Worm (Caenorhabditis elegans) whole organism, early embryonic: ENCODE data around the gene F54H12.5.
"Not testable (repeated sequence)": the region's sequence is repeated elsewhere in the genome, so short reads cannot be mapped to it uniquely, and the experiment has no call there.

ENCODE experiments used
- B0310.2 ChIP-seq: sonication (generic microtip); optimal IDR thresholded peaks from 2 replicates; lab custom pipeline; 2016; ENCODE audit warnings: mild to moderate bottlenecking, missing genetic modification characterization, missing compliant biosample characterization
- F13C5.2 ChIP-seq: sonication (generic microtip); optimal IDR thresholded peaks from 2 replicates; lab custom pipeline; 2017; ENCODE audit warnings: mild to moderate bottlenecking, missing genetic modification characterization, inconsistent platforms, missing compliant biosample characterization
- aly-1 ChIP-seq: sonication (generic microtip); optimal IDR thresholded peaks from 2 replicates; lab custom pipeline; 2016; ENCODE audit warnings: missing genetic modification characterization, missing compliant biosample characterization
- ama-1 ChIP-seq: fragments of 150-350 bp; optimal IDR thresholded peaks from 2 replicates; lab custom pipeline; 2014
- ceh-13 ChIP-seq: fragments of 200-800 bp; sonication (Bioruptor generic); optimal IDR thresholded peaks from 2 replicates; lab custom pipeline; 2018; ENCODE audit warnings: mild to moderate bottlenecking, missing genetic modification characterization, missing compliant biosample characterization
- ceh-36 ChIP-seq: sonication (generic microtip); optimal IDR thresholded peaks from 2 replicates; lab custom pipeline; 2016; ENCODE audit warnings: missing genetic modification characterization, inconsistent platforms, missing compliant biosample characterization
- ets-7 ChIP-seq: sonication (generic microtip); optimal IDR thresholded peaks from 2 replicates; lab custom pipeline; 2016; ENCODE audit warnings: missing genotype, missing genetic modification characterization, missing compliant biosample characterization
- flt-1 ChIP-seq: fragments of 200-800 bp; sonication (Bioruptor generic); IDR thresholded peaks from 2 replicates; pipeline ENCODE4 v1.3.6; 2022; ENCODE audit warnings: missing genetic modification characterization, missing compliant biosample characterization
- hmbx-1 ChIP-seq: sonication (generic microtip); optimal IDR thresholded peaks from 2 replicates; lab custom pipeline; 2016; ENCODE audit warnings: mild to moderate bottlenecking, missing genetic modification characterization, missing compliant biosample characterization
- hmg-4 ChIP-seq: fragments of 200-800 bp; sonication (Bioruptor generic); optimal IDR thresholded peaks from 2 replicates; lab custom pipeline; 2018; ENCODE audit warnings: mild to moderate bottlenecking, missing genetic modification characterization, missing compliant biosample characterization
- hnd-1 ChIP-seq: sonication (generic microtip); optimal IDR thresholded peaks from 2 replicates; lab custom pipeline; 2016; ENCODE audit warnings: missing genetic modification characterization, missing compliant biosample characterization
- pes-1 ChIP-seq: fragments of 200-800 bp; sonication (Bioruptor generic); IDR thresholded peaks from 2 replicates; pipeline ENCODE4 v1.3.6; 2022; ENCODE audit warnings: missing genetic modification reagents, missing genetic modification characterization, missing compliant biosample characterization
- scrt-1 ChIP-seq: fragments of 200-800 bp; sonication (Bioruptor generic); IDR thresholded peaks from 2 replicates; pipeline ENCODE4 v1.3.6; 2022; ENCODE audit warnings: missing genetic modification characterization, missing compliant biosample characterization
- sea-1 ChIP-seq: fragments of 200-800 bp; sonication (Bioruptor generic); conservative IDR thresholded peaks from 2 replicates; pipeline ENCODE4 v1.3.6; 2022; ENCODE audit warnings: missing genetic modification characterization, missing compliant biosample characterization
- tbx-11 ChIP-seq: fragments of 200-800 bp; sonication (Bioruptor generic); IDR thresholded peaks from 2 replicates; pipeline ENCODE4 v1.3.6; 2022; ENCODE audit warnings: missing genetic modification characterization, missing compliant biosample characterization
- tbx-37 ChIP-seq: fragments of 200-800 bp; sonication (Bioruptor generic); conservative IDR thresholded peaks from 2 replicates; pipeline ENCODE4 v1.3.6; 2022; ENCODE audit warnings: missing genetic modification reagents, missing genetic modification characterization, missing compliant biosample characterization
- tra-4 ChIP-seq: sonication (generic microtip); optimal IDR thresholded peaks from 2 replicates; lab custom pipeline; 2017; ENCODE audit warnings: missing genetic modification characterization, missing compliant biosample characterization

Gene F54H12.5

DNA sequence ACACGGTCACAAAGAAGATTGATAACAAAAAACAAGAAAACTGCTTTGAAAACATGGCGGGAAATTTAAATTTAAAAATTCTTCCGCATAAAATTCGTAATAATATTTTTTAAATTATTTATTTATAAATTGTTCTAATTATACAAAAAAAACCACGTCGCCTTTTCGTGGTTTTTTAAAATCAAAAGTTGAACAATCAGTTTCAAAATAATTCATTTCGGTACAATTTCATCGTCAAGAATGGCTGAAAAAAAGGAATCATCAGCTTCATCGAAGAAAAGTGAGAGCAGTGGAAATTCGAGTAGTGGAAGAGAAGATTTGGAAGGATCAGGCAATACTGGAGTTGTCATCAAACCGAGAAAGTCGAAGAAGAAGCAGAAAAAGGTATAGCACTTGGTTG is 2.8 kb downstream of the F54H12.5 start, which contains the start of the genes F54H12.8 and F54H12.7:
Gene F54H12.8, minus strand, starts transcription at position 101 of the 400 bp plus-strand sequence.
Gene F54H12.7, plus strand, starts transcription at position 229 of the 400 bp plus-strand sequence.
- TF ChIP-seq ceh-36 (no peak), B0310.2 (tag; lab: Kevin White, UChicago) (no peak), sea-1 (GFP tag; lab: Robert Waterston, UW) (no peak), pes-1 (no peak), tra-4 (no peak)

DNA sequence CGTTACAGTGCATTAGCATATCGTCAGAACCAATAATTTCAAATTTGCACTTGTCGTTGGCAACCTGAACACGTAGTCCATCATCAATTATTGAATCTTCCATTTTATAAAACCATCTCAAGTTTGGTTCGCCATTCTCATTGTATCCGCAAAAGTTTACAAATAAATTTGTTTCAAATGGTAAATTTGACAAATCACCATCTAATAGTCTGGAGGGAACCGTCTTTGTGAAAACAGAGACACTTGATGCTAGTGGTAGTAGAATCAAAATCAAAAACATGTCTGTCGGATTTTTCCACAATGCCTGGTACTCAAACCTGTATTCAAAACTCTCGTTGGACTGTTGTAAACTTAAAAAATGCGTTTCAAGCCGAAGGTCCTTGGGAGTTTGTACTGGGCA is 7.7 kb downstream of the F54H12.5 start, which contains the start of gene F54H12.2:
Gene F54H12.2, plus strand, starts transcription at position 301 of the 400 bp plus-strand sequence.
- TF ChIP-seq ceh-36; tbx-11 (GFP tag; lab: Robert Waterston, UW); hmbx-1: not testable (repeated sequence)

ce11 chrIII:7962641-7963040 is 9.3 kb downstream of the F54H12.5 start, which contains the start of gene F54H12.4:
TSS of gene F54H12.4 (minus strand) at chrIII:7962741.
- TF ChIP-seq flt-1 (GFP tag; lab: Robert Waterston, UW); ets-7 (tag; lab: Kevin White, UChicago); aly-1 (tag; lab: Kevin White, UChicago): not testable (repeated sequence)

- not testable (repeated sequence) for TF ChIP-seq flt-1 (GFP tag; lab: Robert Waterston, UW); hmbx-1; F13C5.2
Measured at ce11 chrIII:7958922-7959609, 12.9 kb downstream of the F54H12.5 start, which contains the start of gene F54H12.10. TSS of gene F54H12.10 (minus strand) at chrIII:7958972.

ce11 chrIII:7958085-7958484 is 13.9 kb downstream of the F54H12.5 start, which contains the start of gene C29E4.11:
TSS of gene C29E4.11 (minus strand) at chrIII:7958114.
- TF ChIP-seq scrt-1 (GFP tag; lab: Robert Waterston, UW) (no peak), sea-1 (GFP tag; lab: Robert Waterston, UW) (no peak), F13C5.2 (no peak), B0310.2 (tag; lab: Kevin White, UChicago) (no peak), aly-1 (tag; lab: Kevin White, UChicago) (no peak), hmbx-1 (no peak), ama-1 (lab: Kevin White, UChicago) (no peak), ets-7 (tag; lab: Kevin White, UChicago) (no peak), pes-1 (no peak), tbx-11 (GFP tag; lab: Robert Waterston, UW) (no peak), tbx-37 (no peak), ceh-13 (GFP tag; lab: Kevin White, UChicago) (no peak), hmg-4 (no peak), tra-4 (no peak), flt-1 (GFP tag; lab: Robert Waterston, UW) (no peak), hnd-1 (tag; lab: Kevin White, UChicago) (no peak), ceh-36 (no peak)

DNA sequence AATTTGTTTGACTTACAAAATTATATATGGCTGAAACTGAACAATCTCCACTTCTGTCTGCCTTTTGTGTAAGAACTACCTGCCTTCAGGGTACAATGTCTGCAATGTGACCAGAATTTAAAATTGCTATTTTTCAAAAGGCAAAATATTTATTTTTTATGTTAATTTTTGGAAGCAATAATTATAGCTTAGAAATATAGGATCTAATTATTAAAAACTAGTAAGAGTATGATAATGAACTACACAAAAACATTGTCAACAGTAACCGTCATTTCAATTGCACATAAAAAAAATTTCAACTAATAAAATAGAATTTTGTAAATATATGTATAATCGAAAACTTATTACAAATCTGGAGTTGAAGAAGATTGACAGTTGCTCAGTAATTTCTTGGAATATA is 15.0 kb downstream of the F54H12.5 start, which contains the start of gene C29E4.9:
Gene C29E4.9, minus strand, starts transcription at position 101 of the 400 bp plus-strand sequence.
- TF ChIP-seq hmg-4 (no peak), tbx-37 (no peak), hnd-1 (tag; lab: Kevin White, UChicago) (no peak), ets-7 (tag; lab: Kevin White, UChicago) (no peak), F13C5.2 (no peak)

- no peak for TF ChIP-seq sea-1 (GFP tag; lab: Robert Waterston, UW)
- TF ChIP-seq aly-1 (tag; lab: Kevin White, UChicago): no peak
- no peak for TF ChIP-seq hmbx-1
- no peak for TF ChIP-seq flt-1 (GFP tag; lab: Robert Waterston, UW)
- TF ChIP-seq hnd-1 (tag; lab: Kevin White, UChicago): no peak
- no peak for TF ChIP-seq ets-7 (tag; lab: Kevin White, UChicago)
- TF ChIP-seq ama-1 (lab: Kevin White, UChicago): no peak
- no peak for TF ChIP-seq ceh-36
Measured at ce11 chrIII:7953208-7953607, 18.8 kb downstream of the F54H12.5 start, which contains the start of gene let-754. TSS of gene let-754 (minus strand) at chrIII:7953308.

ce11 chrIII:7952077-7952765 is 19.7 kb downstream of the F54H12.5 start, which contains the start of gene C29E4.15:
TSS of gene C29E4.15 (plus strand) at chrIII:7952623.
- TF ChIP-seq F13C5.2: no peak
- TF ChIP-seq pes-1: no peak
- no peak for TF ChIP-seq tra-4
- TF ChIP-seq B0310.2 (tag; lab: Kevin White, UChicago): no peak
- TF ChIP-seq scrt-1 (GFP tag; lab: Robert Waterston, UW): no peak
- no peak for TF ChIP-seq aly-1 (tag; lab: Kevin White, UChicago)
- no peak for TF ChIP-seq hmbx-1
- TF ChIP-seq hnd-1 (tag; lab: Kevin White, UChicago): no peak
- no peak for TF ChIP-seq ceh-13 (GFP tag; lab: Kevin White, UChicago)
